Worm (Caenorhabditis elegans) whole organism, midembryonic: ENCODE measurements around the gene cisd-3.1.

Source experiments
- T22C8.4 ChIP-seq: fragments of 200-800 bp; sonication (Bioruptor generic); IDR thresholded peaks from 2 replicates; pipeline ENCODE4 v1.3.6; 2022; ENCODE audit warnings: missing genetic modification characterization, missing compliant biosample characterization
- cog-1 ChIP-seq: sonication (generic microtip); optimal IDR thresholded peaks from 2 replicates; lab custom pipeline; 2016; ENCODE audit warnings: missing genetic modification characterization, missing compliant biosample characterization
- flt-1 ChIP-seq: fragments of 200-800 bp; sonication (Bioruptor generic); IDR thresholded peaks from 2 replicates; pipeline ENCODE4 v1.3.6; 2022; ENCODE audit warnings: missing genetic modification characterization, missing compliant biosample characterization
- klf-2 ChIP-seq: fragments of 200-800 bp; sonication (Bioruptor generic); conservative IDR thresholded peaks from 2 replicates; pipeline ENCODE4 v1.3.6; 2022; ENCODE audit warnings: missing genetic modification reagents, missing genetic modification characterization, missing compliant biosample characterization
- med-1 ChIP-seq: sonication (generic microtip); optimal IDR thresholded peaks from 2 replicates; lab custom pipeline; 2017; ENCODE audit warnings: missing genetic modification characterization, mild to moderate bottlenecking, missing compliant biosample characterization, antibody characterized with exemption, missing genetic modification reagents; ENCODE audit not compliant: insufficient read depth
- ref-1 ChIP-seq: fragments of 200-800 bp; sonication (Bioruptor generic); conservative IDR thresholded peaks from 2 replicates; pipeline ENCODE4 v1.3.6; 2022; ENCODE audit warnings: missing genetic modification reagents, missing genetic modification characterization, missing compliant biosample characterization
- tab-1 ChIP-seq: fragments of 200-800 bp; sonication (Bioruptor generic); IDR thresholded peaks from 2 replicates; pipeline ENCODE4 v1.3.6; 2022; ENCODE audit warnings: missing genetic modification characterization, missing compliant biosample characterization
- ztf-23 ChIP-seq: fragments of 200-800 bp; sonication (Bioruptor generic); IDR thresholded peaks from 2 replicates; pipeline ENCODE4 v1.3.6; 2022; ENCODE audit warnings: missing genetic modification reagents, missing genetic modification characterization, missing compliant biosample characterization
- ztf-29 ChIP-seq: fragments of 200-800 bp; sonication (Bioruptor generic); IDR thresholded peaks from 2 replicates; pipeline ENCODE4 v1.3.6; 2022; ENCODE audit warnings: missing genetic modification reagents, missing genetic modification characterization, missing compliant biosample characterization

cisd-3.1 gene

ce11 chrIII:4504934-4505484, 37.7 kb upstream of the cisd-3.1 start:
- TF ChIP-seq flt-1 (GFP tag; lab: Robert Waterston, UW) (no peak), tab-1 (no peak), ztf-29 (no peak), ref-1 (GFP tag; lab: Robert Waterston, UW) (no peak), cog-1 (tag; lab: Kevin White, UChicago) (no peak), T22C8.4 (GFP tag; lab: Robert Waterston, UW) (no peak), klf-2 (GFP tag; lab: Robert Waterston, UW) (no peak), med-1 (no peak), ztf-23 (GFP tag; lab: Robert Waterston, UW) (no peak)

- TF ChIP-seq klf-2 (GFP tag; lab: Robert Waterston, UW) (no peak), ztf-23 (GFP tag; lab: Robert Waterston, UW) (no peak), T22C8.4 (GFP tag; lab: Robert Waterston, UW) (no peak), ztf-29 (no peak), tab-1 (no peak), ref-1 (GFP tag; lab: Robert Waterston, UW) (no peak), cog-1 (tag; lab: Kevin White, UChicago) (no peak), med-1 (no peak), flt-1 (GFP tag; lab: Robert Waterston, UW) (no peak)
These were observed 37.0 kb upstream of the cisd-3.1 start for ce11 chrIII:4505726-4506125.

- TF ChIP-seq ref-1 (GFP tag; lab: Robert Waterston, UW), result no peak
- no peak for TF ChIP-seq ztf-29
- TF ChIP-seq ztf-23 (GFP tag; lab: Robert Waterston, UW), result no peak
- TF ChIP-seq med-1, result no peak
- TF ChIP-seq T22C8.4 (GFP tag; lab: Robert Waterston, UW), result no peak
- TF ChIP-seq tab-1, result no peak
- TF ChIP-seq flt-1 (GFP tag; lab: Robert Waterston, UW), result no peak
- TF ChIP-seq klf-2 (GFP tag; lab: Robert Waterston, UW), result no peak
- no peak for TF ChIP-seq cog-1 (tag; lab: Kevin White, UChicago)
These were observed 36.5 kb upstream of the cisd-3.1 start for ce11 chrIII:4506140-4506539.

- TF ChIP-seq ztf-23 (GFP tag; lab: Robert Waterston, UW) (no peak), flt-1 (GFP tag; lab: Robert Waterston, UW) (no peak), med-1 (no peak), cog-1 (tag; lab: Kevin White, UChicago) (no peak), ref-1 (GFP tag; lab: Robert Waterston, UW) (no peak), T22C8.4 (GFP tag; lab: Robert Waterston, UW) (no peak), klf-2 (GFP tag; lab: Robert Waterston, UW) (no peak), ztf-29 (no peak), tab-1 (no peak)
These were observed 36.0 kb upstream of the cisd-3.1 start for ce11 chrIII:4506590-4507128.

- TF ChIP-seq ref-1 (GFP tag; lab: Robert Waterston, UW) (no peak), tab-1 (no peak), ztf-23 (GFP tag; lab: Robert Waterston, UW) (peak; percentile 62; the same call in 1 of the 2 replicates), flt-1 (GFP tag; lab: Robert Waterston, UW) (0 out of 2 replicates have a peak, but pooled peaks have one; percentile 29), med-1 (no peak)
These were observed 34.4 kb upstream of the cisd-3.1 start, which contains the start of the genes cct-5 and F25F2.1 for ce11 chrIII:4508064-4508905. TSS of gene cct-5 (minus strand) at chrIII:4508114. TSS of gene F25F2.1 (plus strand) at chrIII:4508855.

- TF ChIP-seq klf-2 (GFP tag; lab: Robert Waterston, UW), result no peak
- 0 out of 2 replicates have a peak, but pooled peaks have one; percentile 33 for TF ChIP-seq tab-1
- TF ChIP-seq ref-1 (GFP tag; lab: Robert Waterston, UW), result 0 out of 2 replicates have a peak, but pooled peaks have one; percentile 41
These were observed 28.8 kb upstream of the cisd-3.1 start for ce11 chrIII:4513926-4514325.

DNA sequence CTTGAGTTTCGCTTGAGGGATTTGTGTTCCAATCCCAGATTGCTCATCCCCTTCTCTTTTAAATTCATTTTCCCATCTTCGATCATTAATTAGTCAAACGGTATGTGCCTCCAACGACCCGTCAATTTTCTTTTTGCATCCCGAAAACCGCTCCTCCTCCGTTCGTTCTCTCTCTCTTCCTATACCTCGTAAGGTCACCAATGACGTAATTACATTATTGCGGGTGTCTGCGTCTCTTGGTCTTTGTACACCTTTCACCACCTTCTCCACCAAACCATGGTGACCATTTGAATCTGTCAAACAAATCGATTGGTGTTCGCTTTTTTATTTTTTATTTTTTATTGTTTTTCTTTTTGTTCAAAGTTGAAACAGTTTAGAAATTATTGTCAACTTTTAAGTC, 27.5 kb upstream of the cisd-3.1 start:
- TF ChIP-seq flt-1 (GFP tag; lab: Robert Waterston, UW) (no peak), klf-2 (GFP tag; lab: Robert Waterston, UW) (no peak), cog-1 (tag; lab: Kevin White, UChicago) (no peak), ztf-29 (no peak), tab-1 (no peak), ztf-23 (GFP tag; lab: Robert Waterston, UW) (no peak), T22C8.4 (GFP tag; lab: Robert Waterston, UW) (no peak), ref-1 (GFP tag; lab: Robert Waterston, UW) (no peak), med-1 (no peak)

ce11 chrIII:4517781-4518180, 24.9 kb upstream of the cisd-3.1 start:
- TF ChIP-seq ztf-23 (GFP tag; lab: Robert Waterston, UW) (no peak), ztf-29 (no peak), cog-1 (tag; lab: Kevin White, UChicago) (no peak), tab-1 (no peak), med-1 (no peak), T22C8.4 (GFP tag; lab: Robert Waterston, UW) (no peak), flt-1 (GFP tag; lab: Robert Waterston, UW) (no peak), klf-2 (GFP tag; lab: Robert Waterston, UW) (no peak), ref-1 (GFP tag; lab: Robert Waterston, UW) (no peak)

DNA sequence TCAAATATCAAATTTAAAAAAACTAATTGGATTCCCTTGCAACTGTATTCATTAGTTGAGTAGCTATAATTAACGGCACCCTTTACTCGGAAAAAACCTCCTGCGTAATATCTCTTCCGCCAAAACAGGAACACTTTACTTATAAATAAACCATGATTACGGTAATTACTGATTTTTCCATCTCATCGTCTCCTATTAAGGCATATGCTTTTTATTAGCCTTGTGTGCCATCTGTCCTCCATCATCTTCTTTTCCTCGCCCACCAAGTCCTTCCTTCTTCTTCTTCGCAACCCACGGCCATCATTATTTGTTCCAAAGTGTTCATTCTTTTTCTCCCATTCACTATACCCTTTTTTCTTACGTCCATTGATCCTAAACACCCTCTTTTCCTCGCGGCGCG, 23.3 kb upstream of the cisd-3.1 start:
- TF ChIP-seq ztf-29, result no peak
- TF ChIP-seq tab-1, result no peak
- no peak for TF ChIP-seq T22C8.4 (GFP tag; lab: Robert Waterston, UW)
- no peak for TF ChIP-seq cog-1 (tag; lab: Kevin White, UChicago)
- TF ChIP-seq klf-2 (GFP tag; lab: Robert Waterston, UW), result no peak
- no peak for TF ChIP-seq ztf-23 (GFP tag; lab: Robert Waterston, UW)
- no peak for TF ChIP-seq flt-1 (GFP tag; lab: Robert Waterston, UW)
- no peak for TF ChIP-seq ref-1 (GFP tag; lab: Robert Waterston, UW)
- TF ChIP-seq med-1, result no peak
